Fruit fly (Drosophila melanogaster) whole organism, embryonic: Measurements from ENCODE around the gene Sec15.
A peak's percentile ranks its signal among the peaks of the same experiment; 100 is the strongest.

Experiments
- Asciz ChIP-seq: fragments of 200-800 bp; sonication (Bioruptor generic); optimal IDR thresholded peaks from 2 replicates; lab custom pipeline; 2017; ENCODE audit warnings: missing biosample characterization, mild to moderate bottlenecking, missing genetic modification characterization, missing genetic modification reagents
- CG10274 ChIP-seq: fragments of 200-800 bp; sonication (Bioruptor generic); optimal IDR thresholded peaks from 3 replicates; lab custom pipeline; 2017; ENCODE audit warnings: missing biosample characterization, mild to moderate bottlenecking, missing genetic modification characterization
- CG10321 ChIP-seq: fragments of 200-800 bp; sonication (Bioruptor generic); IDR thresholded peaks from 2 replicates; pipeline ENCODE4 v1.3.6; 2022; ENCODE audit warnings: missing biosample characterization, missing genetic modification characterization
- CG10366 ChIP-seq: fragments of 200-800 bp; sonication (Bioruptor generic); IDR thresholded peaks from 2 replicates; pipeline ENCODE4 v1.3.6; 2022; ENCODE audit warnings: missing biosample characterization, missing genetic modification characterization
- CG10431 ChIP-seq: fragments of 200-800 bp; sonication (Bioruptor generic); optimal IDR thresholded peaks from 3 replicates; lab custom pipeline; 2018; ENCODE audit warnings: missing biosample characterization, mild to moderate bottlenecking, missing genetic modification characterization
- CG11093 ChIP-seq: fragments of 200-800 bp; sonication (Bioruptor generic); IDR thresholded peaks from 3 replicates; pipeline ENCODE4 v1.3.6; 2022; ENCODE audit warnings: missing biosample characterization, missing genetic modification characterization
- CG11456 ChIP-seq: fragments of 200-800 bp; sonication (Bioruptor generic); IDR thresholded peaks from 3 replicates; pipeline ENCODE4 v1.3.6; 2022; ENCODE audit warnings: missing biosample characterization, missing genetic modification characterization
- CG11504 ChIP-seq: fragments of 200-800 bp; sonication (Bioruptor generic); optimal IDR thresholded peaks from 3 replicates; lab custom pipeline; 2019; ENCODE audit warnings: missing biosample characterization, mild to moderate bottlenecking, missing genetic modification characterization, moderate library complexity
- CG14667 ChIP-seq: fragments of 200-800 bp; sonication (Bioruptor generic); IDR thresholded peaks from 2 replicates; pipeline ENCODE4 v1.3.6; 2022; ENCODE audit warnings: missing biosample characterization, missing genetic modification characterization
- CG1602 ChIP-seq: fragments of 200-800 bp; sonication (Bioruptor generic); optimal IDR thresholded peaks from 3 replicates; lab custom pipeline; 2016; ENCODE audit warnings: missing biosample characterization, missing genetic modification characterization
- CG16815 ChIP-seq: fragments of 200-800 bp; sonication (Bioruptor generic); optimal IDR thresholded peaks from 3 replicates; lab custom pipeline; 2017; ENCODE audit warnings: missing biosample characterization, mild to moderate bottlenecking, missing genetic modification characterization
- CG1832 ChIP-seq: fragments of 200-800 bp; sonication (Bioruptor generic); optimal IDR thresholded peaks from 2 replicates; lab custom pipeline; 2017; ENCODE audit warnings: missing biosample characterization, mild to moderate bottlenecking, missing genetic modification characterization, inconsistent platforms
- CG2129 ChIP-seq: fragments of 200-800 bp; sonication (Bioruptor generic); IDR thresholded peaks from 2 replicates; pipeline ENCODE4 v1.3.6; 2022; ENCODE audit warnings: missing biosample characterization, missing genetic modification characterization; ENCODE audit not compliant: partially characterized antibody
- CG31388 ChIP-seq: fragments of 200-800 bp; sonication (Bioruptor generic); optimal IDR thresholded peaks from 2 replicates; lab custom pipeline; 2016; ENCODE audit warnings: missing biosample characterization, missing genetic modification characterization
- CG32532 ChIP-seq: fragments of 200-800 bp; sonication (Bioruptor generic); IDR thresholded peaks from 2 replicates; pipeline ENCODE4 v1.3.6; 2022; ENCODE audit warnings: missing biosample characterization, missing genetic modification characterization
- CG3847 ChIP-seq: fragments of 200-800 bp; sonication (Bioruptor generic); IDR thresholded peaks from 2 replicates; pipeline ENCODE4 v1.3.6; 2022; ENCODE audit warnings: missing biosample characterization, missing genetic modification characterization
- CG7271 ChIP-seq: fragments of 200-800 bp; sonication (Bioruptor generic); optimal IDR thresholded peaks from 2 replicates; lab custom pipeline; 2018; ENCODE audit warnings: missing biosample characterization, mild to moderate bottlenecking, missing genetic modification characterization, moderate library complexity
- CG7745 ChIP-seq: fragments of 200-800 bp; sonication (Bioruptor generic); optimal IDR thresholded peaks from 2 replicates; lab custom pipeline; 2018; ENCODE audit warnings: missing biosample characterization, mild to moderate bottlenecking, missing genetic modification characterization, moderate library complexity
- CG7786 ChIP-seq: fragments of 200-800 bp; sonication (Bioruptor generic); optimal IDR thresholded peaks from 2 replicates; lab custom pipeline; 2016; ENCODE audit warnings: missing biosample characterization, missing genetic modification characterization
- CG7963 ChIP-seq: fragments of 200-800 bp; sonication (Bioruptor generic); IDR thresholded peaks from 3 replicates; pipeline ENCODE4 v1.3.6; 2022; ENCODE audit warnings: missing biosample characterization, missing genetic modification characterization; ENCODE audit not compliant: partially characterized antibody
- Chrac-16 ChIP-seq: fragments of 200-800 bp; sonication (Bioruptor generic); optimal IDR thresholded peaks from 3 replicates; lab custom pipeline; 2016; ENCODE audit warnings: missing biosample characterization, missing genetic modification characterization
- CrebB ChIP-seq: fragments of 200-800 bp; sonication (Bioruptor generic); optimal IDR thresholded peaks from 3 replicates; lab custom pipeline; 2018; ENCODE audit warnings: missing biosample characterization, mild to moderate bottlenecking, missing genetic modification characterization
- Eip74EF ChIP-seq, 2 experiments: fragments of 200-800 bp in 1 of 2; fragments of >200 bp in 1 of 2; sonication (Bioruptor generic) in 1 of 2; optimal IDR thresholded peaks; 2 replicates each; lab custom pipeline; 2017 to 2019; ENCODE audit warnings: missing biosample characterization in 2 of 2, missing genetic modification characterization in 2 of 2, mild to moderate bottlenecking in 1 of 2, moderate library complexity in 1 of 2
- Ets65A ChIP-seq: fragments of 200-800 bp; sonication (Bioruptor generic); peaks from one replicate; lab custom pipeline; 2016; ENCODE audit warnings: missing biosample characterization, missing genetic modification characterization
- HmgD ChIP-seq: fragments of 200-800 bp; sonication (Bioruptor generic); optimal IDR thresholded peaks from 3 replicates; lab custom pipeline; 2016; ENCODE audit warnings: missing biosample characterization, missing genetic modification characterization
- Hr78 ChIP-seq, 2 experiments: fragments of 200-800 bp in 1 of 2; fragments of >200 bp in 1 of 2; sonication (Bioruptor generic) in 1 of 2; optimal IDR thresholded peaks; 2 replicates each; lab custom pipeline; 2017 to 2019; ENCODE audit warnings: missing biosample characterization in 2 of 2, missing genetic modification characterization in 2 of 2, mild to moderate bottlenecking in 1 of 2, moderate library complexity in 1 of 2
- Hsf ChIP-seq: fragments of 200-800 bp; sonication (Bioruptor generic); optimal IDR thresholded peaks from 3 replicates; lab custom pipeline; 2016; ENCODE audit warnings: missing biosample characterization, missing genetic modification characterization
- Max ChIP-seq: fragments of 200-800 bp; sonication (Bioruptor generic); optimal IDR thresholded peaks from 2 replicates; lab custom pipeline; 2016; ENCODE audit warnings: missing biosample characterization, mild to moderate bottlenecking, missing genetic modification characterization
- PHDP ChIP-seq: fragments of 200-800 bp; sonication (Bioruptor generic); optimal IDR thresholded peaks from 3 replicates; lab custom pipeline; 2018; ENCODE audit warnings: missing biosample characterization, mild to moderate bottlenecking, missing genetic modification characterization, moderate library complexity
- Sry-δ ChIP-seq: fragments of 200-800 bp; sonication (Bioruptor generic); optimal IDR thresholded peaks from 2 replicates; lab custom pipeline; 2016; ENCODE audit warnings: missing biosample characterization, missing genetic modification characterization
- Ssrp ChIP-seq: fragments of 200-800 bp; sonication (Bioruptor generic); optimal IDR thresholded peaks from 2 replicates; lab custom pipeline; 2018; ENCODE audit warnings: missing biosample characterization, mild to moderate bottlenecking, missing genetic modification characterization, moderate library complexity
- Tbp ChIP-seq: fragments of >200 bp; optimal IDR thresholded peaks from 2 replicates; lab custom pipeline; 2018; ENCODE audit warnings: missing biosample characterization, missing genetic modification characterization
- ab ChIP-seq: fragments of 200-800 bp; sonication (Bioruptor generic); optimal IDR thresholded peaks from 2 replicates; lab custom pipeline; 2016; ENCODE audit warnings: missing biosample characterization, missing genetic modification characterization
- bab2 ChIP-seq: fragments of 200-800 bp; sonication (Bioruptor generic); optimal IDR thresholded peaks from 2 replicates; lab custom pipeline; 2016; ENCODE audit warnings: missing biosample characterization, missing genetic modification characterization
- chinmo ChIP-seq: fragments of 200-800 bp; sonication (Bioruptor generic); IDR thresholded peaks from 4 replicates; pipeline ENCODE4 v1.3.6; 2022; ENCODE audit warnings: missing biosample characterization, missing genetic modification characterization; ENCODE audit not compliant: partially characterized antibody
- chn ChIP-seq: fragments of 200-800 bp; sonication (Bioruptor generic); optimal IDR thresholded peaks from 2 replicates; lab custom pipeline; 2016; ENCODE audit warnings: missing biosample characterization, missing genetic modification characterization
- en ChIP-seq: fragments of 200-800 bp; sonication (Bioruptor generic); optimal IDR thresholded peaks from 2 replicates; lab custom pipeline; 2016; ENCODE audit warnings: missing biosample characterization, missing genetic modification characterization
- gro ChIP-seq: fragments of 200-800 bp; sonication (Bioruptor generic); optimal IDR thresholded peaks from 2 replicates; lab custom pipeline; 2016; ENCODE audit warnings: missing biosample characterization, missing genetic modification characterization
- gsb ChIP-seq: fragments of 200-800 bp; sonication (Bioruptor generic); IDR thresholded peaks from 2 replicates; pipeline ENCODE4 v1.3.6; 2022; ENCODE audit warnings: missing biosample characterization, missing genetic modification characterization
- lilli ChIP-seq: fragments of 200-800 bp; sonication (Bioruptor generic); optimal IDR thresholded peaks from 3 replicates; lab custom pipeline; 2016; ENCODE audit warnings: missing biosample characterization, missing genetic modification characterization
- oc ChIP-seq: fragments of 200-800 bp; sonication (Bioruptor generic); optimal IDR thresholded peaks from 2 replicates; lab custom pipeline; 2018; ENCODE audit warnings: missing biosample characterization, mild to moderate bottlenecking, missing genetic modification characterization, moderate library complexity
- pan ChIP-seq, 4 experiments: fragments of >200 bp in 3 of 4; fragments of 200-800 bp in 1 of 4; sonication (Bioruptor generic) in 1 of 4; optimal IDR thresholded peaks in 3 of 4; IDR thresholded peaks in 1 of 4; 2 replicates each; pipeline versions ENCODE4 v1.3.6 to Lab custom; 2017 to 2022; ENCODE audit warnings: missing biosample characterization in 2 of 4, missing genetic modification characterization in 2 of 4, mixed read lengths in 1 of 4
- pita ChIP-seq: fragments of 200-800 bp; sonication (Bioruptor generic); optimal IDR thresholded peaks from 2 replicates; lab custom pipeline; 2017; ENCODE audit warnings: missing biosample characterization, mild to moderate bottlenecking, missing genetic modification characterization
- slp2 ChIP-seq: fragments of 200-800 bp; sonication (Bioruptor generic); optimal IDR thresholded peaks from 2 replicates; lab custom pipeline; 2016; ENCODE audit warnings: missing biosample characterization, missing genetic modification characterization
- sqz ChIP-seq: fragments of 200-800 bp; sonication (Bioruptor generic); optimal IDR thresholded peaks from 3 replicates; lab custom pipeline; 2018; ENCODE audit warnings: missing biosample characterization, mild to moderate bottlenecking, missing genetic modification characterization
- tx ChIP-seq: fragments of 200-800 bp; sonication (Bioruptor generic); optimal IDR thresholded peaks from 2 replicates; lab custom pipeline; 2016; ENCODE audit warnings: missing biosample characterization, missing genetic modification characterization
- vfl ChIP-seq: fragments of 200-800 bp; sonication (Bioruptor generic); optimal IDR thresholded peaks from 2 replicates; lab custom pipeline; 2016; ENCODE audit warnings: missing biosample characterization, missing genetic modification characterization
- wek ChIP-seq: fragments of 200-800 bp; sonication (Bioruptor generic); optimal IDR thresholded peaks from 3 replicates; lab custom pipeline; 2018; ENCODE audit warnings: missing biosample characterization, mild to moderate bottlenecking, missing genetic modification characterization, moderate library complexity
- z ChIP-seq: fragments of 200-800 bp; sonication (Bioruptor generic); IDR thresholded peaks from 3 replicates; pipeline ENCODE4 v1.3.6; 2022; ENCODE audit warnings: missing biosample characterization, missing genetic modification characterization

Gene Sec15

DNA sequence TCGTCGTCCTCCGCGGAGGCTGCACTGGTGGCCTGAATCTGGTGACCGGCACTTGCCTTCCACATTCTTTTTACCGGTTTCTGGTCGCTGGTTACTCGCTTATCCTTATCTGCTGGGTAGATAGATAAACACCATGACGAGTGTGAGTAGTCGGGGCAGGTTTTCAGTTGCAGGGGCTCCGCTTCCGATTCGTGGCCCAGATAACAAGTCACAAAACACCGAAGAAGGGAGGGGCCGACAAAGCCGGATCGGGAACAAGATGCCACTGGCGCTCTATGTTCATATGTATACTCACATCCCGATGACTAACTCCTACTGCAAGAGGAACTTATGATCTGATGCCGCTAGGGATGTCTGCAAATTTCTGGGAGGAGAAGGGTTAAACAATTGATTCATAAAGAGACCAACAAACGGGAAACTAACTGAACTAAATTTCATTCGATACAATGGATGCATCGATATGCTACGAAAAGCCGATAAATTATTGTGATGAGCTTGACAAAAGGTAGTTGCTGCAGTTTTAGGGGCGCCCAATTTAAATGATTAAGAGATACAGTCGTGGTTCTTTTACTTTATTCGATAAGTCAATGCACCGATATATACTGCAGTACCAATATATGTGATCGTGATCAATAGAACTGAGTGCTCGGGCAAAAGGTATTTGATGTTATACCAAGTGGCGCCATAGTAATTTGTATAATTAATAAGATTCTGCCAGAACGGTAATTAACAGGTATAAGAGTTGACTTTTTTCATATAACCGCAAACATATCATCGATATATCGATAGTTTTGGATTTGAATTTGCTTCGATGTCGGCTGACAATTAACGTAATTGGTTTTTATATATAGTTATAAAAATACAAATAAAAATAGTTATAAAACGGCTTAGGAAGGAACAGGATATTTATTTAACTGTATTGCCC, 43.5 kb downstream of the Sec15 start, which contains the start of gene Cortactin (continued):
- TF ChIP-seq CG7786 (GFP tag; lab: Kevin White, UChicago) (no peak), wek (no peak), Eip74EF (GFP tag; optimal IDR thresholded peaks at IDR 0.05; lab: Kevin White, UChicago) (peak in 1 of 2 experiments; percentile 9), Asciz (GFP tag; lab: Kevin White, UChicago) (no peak), Ssrp (tag; lab: Kevin White, UChicago) (no peak), ab (GFP tag; lab: Kevin White, UChicago) (no peak), gro (GFP tag; lab: Kevin White, UChicago) (no peak), gsb (no peak), CrebB (no peak), Sry-δ (GFP tag; lab: Kevin White, UChicago) (peak; percentile 84), PHDP (tag; lab: Kevin White, UChicago) (no peak), pita (GFP tag; lab: Kevin White, UChicago) (no peak), CG10274 (GFP tag; lab: Kevin White, UChicago) (no peak), CG31388 (GFP tag; lab: Kevin White, UChicago) (no peak), chinmo (GFP tag; lab: Robert Waterston, UW) (peak; percentile 98), CG7963 (peak; percentile 86), Ets65A (GFP tag; lab: Kevin White, UChicago) (peak; percentile 43), CG7271 (tag; lab: Kevin White, UChicago) (no peak), CG10431 (no peak), CG1832 (no peak), slp2 (GFP tag; lab: Kevin White, UChicago) (no peak), tx (GFP tag; lab: Kevin White, UChicago) (no peak), vfl (GFP tag; lab: Kevin White, UChicago) (no peak), CG11504 (no peak), en (GFP tag; lab: Kevin White, UChicago) (no peak), Chrac-16 (GFP tag; lab: Kevin White, UChicago) (no peak), pan (optimal IDR thresholded peaks at IDR 0.05; lab: Kevin White, UChicago) (no peak), pan (GFP tag; optimal IDR thresholded peaks at IDR 0.05 in 1 of 2, IDR thresholded peaks at IDR 0.05 in 1 of 2) (no peak), CG3847 (GFP tag; lab: Robert Waterston, UW) (peak; percentile 25; the same call in 1 of the 2 replicates), z (GFP tag; lab: Robert Waterston, UW) (no peak), CG10321 (GFP tag; lab: Robert Waterston, UW) (no peak), CG1602 (GFP tag; lab: Kevin White, UChicago) (no peak), CG11456 (GFP tag; lab: Robert Waterston, UW) (no peak), chn (GFP tag; lab: Kevin White, UChicago) (no peak), CG2129 (GFP tag; lab: Robert Waterston, UW) (peak; percentile 91), CG11093 (GFP tag; lab: Robert Waterston, UW) (no peak), bab2 (GFP tag; lab: Kevin White, UChicago) (no peak), lilli (GFP tag; lab: Kevin White, UChicago) (no peak), CG16815 (GFP tag; lab: Kevin White, UChicago) (no peak), Max (GFP tag; lab: Kevin White, UChicago) (no peak), Hr78 (GFP tag; optimal IDR thresholded peaks at IDR 0.05; lab: Kevin White, UChicago) (no peak), Hsf (GFP tag; lab: Kevin White, UChicago) (no peak), sqz (GFP tag; lab: Kevin White, UChicago) (no peak), CG10366 (GFP tag; lab: Robert Waterston, UW) (no peak), Tbp (no peak), oc (no peak), CG7745 (tag; lab: Kevin White, UChicago) (no peak), CG14667 (GFP tag; lab: Robert Waterston, UW) (no peak), HmgD (peak; percentile 52), CG32532 (GFP tag; lab: Robert Waterston, UW) (no peak)
